Fruit fly (Drosophila melanogaster) Kc167 (cell line): Measurements from ENCODE around the gene unc79.

Source experiments
- Myc ChIP-seq: fragments of >200 bp; optimal IDR thresholded peaks from 2 replicates; lab custom pipeline; 2017; ENCODE audit warnings: missing external identifiers
- Sin3A ChIP-seq: fragments of >200 bp; optimal IDR thresholded peaks from 2 replicates; lab custom pipeline; 2018; ENCODE audit warnings: missing external identifiers
- h ChIP-seq: fragments of >200 bp; optimal IDR thresholded peaks from 3 replicates; lab custom pipeline; 2018; ENCODE audit warnings: missing external identifiers
- insv ChIP-seq: fragments of >200 bp; optimal IDR thresholded peaks from 3 replicates; lab custom pipeline; 2018; ENCODE audit warnings: missing external identifiers
- psq ChIP-seq: fragments of >200 bp; optimal IDR thresholded peaks from 2 replicates; lab custom pipeline; 2017; ENCODE audit warnings: missing external identifiers
- ttk ChIP-seq: sonication (Bioruptor generic); optimal IDR thresholded peaks from 2 replicates; lab custom pipeline; 2017; ENCODE audit warnings: missing external identifiers

Gene unc79

dm6 chr3R:19223369-19223768, 22.6 kb downstream of the unc79 start:
- TF ChIP-seq psq (lab: Kevin White, UChicago): no peak
- TF ChIP-seq insv (lab: Kevin White, UChicago): no peak
- no peak for TF ChIP-seq ttk (lab: Kevin White, UChicago)
- TF ChIP-seq h (lab: Kevin White, UChicago): no peak
- TF ChIP-seq Sin3A (lab: Kevin White, UChicago): no peak
- no peak for TF ChIP-seq Myc (lab: Kevin White, UChicago)

- TF ChIP-seq psq (lab: Kevin White, UChicago) (no peak), Sin3A (lab: Kevin White, UChicago) (no peak), insv (lab: Kevin White, UChicago) (no peak), ttk (lab: Kevin White, UChicago) (no peak), h (lab: Kevin White, UChicago) (no peak), Myc (lab: Kevin White, UChicago) (no peak)
These were observed 24.6 kb downstream of the unc79 start for dm6 chr3R:19221350-19221749.

DNA sequence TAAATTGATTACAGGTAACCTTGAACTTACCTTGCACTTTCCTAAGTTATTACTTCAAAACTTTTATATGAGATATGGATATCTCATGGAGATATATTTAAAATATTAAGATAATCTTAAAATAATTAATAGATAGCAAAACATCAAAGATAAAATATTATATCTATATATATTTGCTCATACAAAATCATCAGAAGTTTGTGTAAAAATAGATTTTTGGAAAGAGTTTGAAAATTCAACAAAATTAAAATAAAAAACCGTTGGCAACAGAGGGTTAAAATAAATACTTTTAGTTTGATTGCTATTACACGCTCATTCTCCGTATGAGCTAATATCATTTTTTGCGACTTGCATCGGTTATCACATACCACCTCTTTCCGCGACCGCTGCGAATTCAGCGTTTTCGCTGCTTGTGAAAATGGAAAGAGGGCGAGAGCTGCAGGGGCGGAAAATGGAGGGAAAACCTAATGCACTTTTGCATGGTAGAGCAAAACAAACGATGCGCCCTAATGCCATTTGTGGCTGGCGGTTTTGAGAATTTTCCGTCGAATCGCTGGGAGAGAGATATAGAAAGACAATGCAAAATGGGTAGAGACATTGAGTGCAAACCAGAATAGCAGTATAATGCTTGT, 33.3 kb downstream of the unc79 start:
- TF ChIP-seq ttk (lab: Kevin White, UChicago): no peak
- TF ChIP-seq h (lab: Kevin White, UChicago): no peak
- TF ChIP-seq insv (lab: Kevin White, UChicago): no peak
- no peak for TF ChIP-seq psq (lab: Kevin White, UChicago)
- no peak for TF ChIP-seq Sin3A (lab: Kevin White, UChicago)
- no peak for TF ChIP-seq Myc (lab: Kevin White, UChicago)

dm6 chr3R:19211778-19212177, 34.2 kb downstream of the unc79 start, which contains the start of gene cry:
Gene cry (plus strand): TSS chr3R:19212154.
- TF ChIP-seq h (lab: Kevin White, UChicago) (no peak), insv (lab: Kevin White, UChicago) (no peak), ttk (lab: Kevin White, UChicago) (no peak), Sin3A (lab: Kevin White, UChicago) (no peak), psq (lab: Kevin White, UChicago) (no peak), Myc (lab: Kevin White, UChicago) (no peak)

dm6 chr3R:19190020-19190419, 55.9 kb downstream of the unc79 start:
- TF ChIP-seq psq (lab: Kevin White, UChicago): no peak
- no peak for TF ChIP-seq h (lab: Kevin White, UChicago)
- no peak for TF ChIP-seq Myc (lab: Kevin White, UChicago)
- no peak for TF ChIP-seq ttk (lab: Kevin White, UChicago)
- TF ChIP-seq Sin3A (lab: Kevin White, UChicago): no peak
- TF ChIP-seq insv (lab: Kevin White, UChicago): no peak

dm6 chr3R:19187717-19188149, 58.2 kb downstream of the unc79 start:
- TF ChIP-seq insv (lab: Kevin White, UChicago) (no peak), psq (lab: Kevin White, UChicago) (no peak), ttk (lab: Kevin White, UChicago) (no peak), Sin3A (lab: Kevin White, UChicago) (no peak), h (lab: Kevin White, UChicago) (no peak), Myc (lab: Kevin White, UChicago) (no peak)

DNA sequence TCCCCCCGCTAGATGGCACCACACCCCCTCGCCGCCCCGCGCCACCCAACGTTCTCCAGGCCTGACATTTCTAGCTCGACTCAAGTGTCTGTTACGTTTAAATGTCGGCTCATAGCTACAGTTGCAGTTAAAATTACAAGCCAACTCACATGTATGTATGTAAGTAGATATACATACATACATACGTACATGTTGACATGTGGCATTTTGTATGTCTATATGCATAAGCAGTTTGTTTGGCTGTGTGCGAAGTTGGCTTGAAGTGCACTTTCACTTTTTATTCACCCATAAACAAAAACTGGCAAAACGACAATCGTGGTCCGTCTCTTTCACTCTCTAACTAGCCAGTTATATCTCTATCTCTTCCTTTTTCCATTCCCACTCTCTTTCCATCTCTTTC, 63.1 kb downstream of the unc79 start:
- TF ChIP-seq Myc (lab: Kevin White, UChicago) (no peak), Sin3A (lab: Kevin White, UChicago) (no peak), h (lab: Kevin White, UChicago) (no peak), ttk (lab: Kevin White, UChicago) (no peak), insv (lab: Kevin White, UChicago) (no peak), psq (lab: Kevin White, UChicago) (no peak)

dm6 chr3R:19181214-19181613, 64.7 kb downstream of the unc79 start:
- no peak for TF ChIP-seq ttk (lab: Kevin White, UChicago)
- no peak for TF ChIP-seq psq (lab: Kevin White, UChicago)
- no peak for TF ChIP-seq Sin3A (lab: Kevin White, UChicago)
- no peak for TF ChIP-seq insv (lab: Kevin White, UChicago)
- TF ChIP-seq Myc (lab: Kevin White, UChicago): no peak
- no peak for TF ChIP-seq h (lab: Kevin White, UChicago)
